Fruit fly (Drosophila melanogaster) whole organism, prepupa: Measurements from ENCODE around the gene Cyp4d20.

Experiments used
- CG16779 ChIP-seq: fragments of 200-800 bp; sonication (Bioruptor generic); optimal IDR thresholded peaks from 3 replicates; lab custom pipeline; 2017; ENCODE audit warnings: missing biosample characterization, mild to moderate bottlenecking, missing genetic modification characterization
- CG3032 ChIP-seq: fragments of 200-800 bp; optimal IDR thresholded peaks from 2 replicates; lab custom pipeline; 2019; ENCODE audit warnings: missing biosample characterization, mild to moderate bottlenecking, missing genetic modification characterization, moderate library complexity
- CG31627 ChIP-seq: fragments of 200-800 bp; sonication (Bioruptor generic); optimal IDR thresholded peaks from 3 replicates; lab custom pipeline; 2016; ENCODE audit warnings: missing biosample characterization, missing genetic modification characterization
- CG6792 ChIP-seq: fragments of 200-800 bp; sonication (Bioruptor generic); optimal IDR thresholded peaks from 3 replicates; lab custom pipeline; 2016; ENCODE audit warnings: missing biosample characterization, missing genetic modification characterization
- Hr39 ChIP-seq: fragments of 200-800 bp; sonication (Bioruptor generic); optimal IDR thresholded peaks from 2 replicates; lab custom pipeline; 2016; ENCODE audit warnings: missing biosample characterization, missing genetic modification characterization
- fkh ChIP-seq: fragments of 200-800 bp; sonication (Bioruptor generic); optimal IDR thresholded peaks from 3 replicates; lab custom pipeline; 2017; ENCODE audit warnings: missing biosample characterization, mild to moderate bottlenecking, missing genetic modification characterization, moderate library complexity

DNA sequence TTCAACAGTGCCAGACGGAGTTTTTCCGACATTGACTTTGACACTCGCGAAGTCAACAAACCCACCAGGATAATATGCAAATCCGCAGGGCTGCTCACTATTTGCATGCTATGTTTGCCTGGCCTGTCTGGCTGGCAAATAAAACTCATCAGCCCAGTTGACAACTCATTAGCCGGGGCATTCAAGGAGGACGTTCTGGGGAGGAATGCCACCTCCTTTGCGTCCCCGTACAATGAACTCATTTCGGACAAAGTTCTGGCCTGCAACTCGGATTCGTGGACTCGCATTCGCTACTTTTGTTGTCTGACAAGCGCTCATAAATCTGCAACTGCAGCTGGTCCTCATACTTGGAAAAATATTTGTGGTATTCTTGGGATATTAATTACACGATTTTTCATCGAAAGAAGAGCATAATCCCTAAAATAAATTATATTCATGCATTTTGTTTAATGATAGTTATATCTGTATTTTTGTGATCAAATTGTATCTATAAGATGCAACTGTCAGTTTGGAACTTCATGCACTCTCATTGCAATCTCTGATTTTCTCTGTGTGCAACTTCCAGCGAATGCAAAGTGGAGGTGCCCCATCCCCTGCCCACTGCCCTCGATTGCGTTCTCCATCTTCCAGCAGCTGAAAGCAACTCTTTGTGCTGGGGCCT lies 7.4 kb downstream of the Cyp4d20 start:
- peak; percentile 64 for TF ChIP-seq CG6792 (GFP tag; lab: Kevin White, UChicago)
- TF ChIP-seq CG16779 (tag; lab: Kevin White, UChicago): peak; percentile 51
- peak; percentile 32 for TF ChIP-seq Hr39
- no peak for TF ChIP-seq fkh
- peak; percentile 43 for TF ChIP-seq CG31627 (GFP tag; lab: Kevin White, UChicago)
- TF ChIP-seq CG3032 (tag; lab: Kevin White, UChicago): peak; percentile 77
